Fruit fly (Drosophila melanogaster) whole organism, embryonic: ENCODE data around the gene ETHR.
A peak's percentile ranks its signal among the peaks of the same experiment; 100 is the strongest.

Source experiments
- Atf6 ChIP-seq: fragments of 200-800 bp; sonication (Bioruptor generic); IDR thresholded peaks from 2 replicates; pipeline ENCODE4 v1.3.6; 2022; ENCODE audit warnings: missing biosample characterization, missing genetic modification characterization
- B-H2 ChIP-seq: fragments of 200-800 bp; sonication (Bioruptor generic); optimal IDR thresholded peaks from 2 replicates; lab custom pipeline; 2018; ENCODE audit warnings: missing biosample characterization, mild to moderate bottlenecking, missing genetic modification characterization
- CG11093 ChIP-seq: fragments of 200-800 bp; sonication (Bioruptor generic); IDR thresholded peaks from 3 replicates; pipeline ENCODE4 v1.3.6; 2022; ENCODE audit warnings: missing biosample characterization, missing genetic modification characterization
- CG12744 ChIP-seq: fragments of 200-800 bp; sonication (Bioruptor generic); optimal IDR thresholded peaks from 2 replicates; lab custom pipeline; 2016; ENCODE audit warnings: missing biosample characterization, missing genetic modification characterization
- CG13424 ChIP-seq: fragments of 200-800 bp; sonication (Bioruptor generic); optimal IDR thresholded peaks from 2 replicates; lab custom pipeline; 2019; ENCODE audit warnings: missing biosample characterization, mild to moderate bottlenecking, missing genetic modification characterization, moderate library complexity
- CG14710 ChIP-seq: fragments of 200-800 bp; sonication (Bioruptor generic); optimal IDR thresholded peaks from 3 replicates; lab custom pipeline; 2019; ENCODE audit warnings: missing biosample characterization, mild to moderate bottlenecking, missing genetic modification characterization, moderate library complexity
- CG32767 ChIP-seq: fragments of 200-800 bp; sonication (Bioruptor generic); IDR thresholded peaks from 2 replicates; pipeline ENCODE4 v1.3.6; 2022; ENCODE audit warnings: missing biosample characterization, missing genetic modification characterization
- CG7556 ChIP-seq: fragments of 200-800 bp; sonication (Bioruptor generic); optimal IDR thresholded peaks from 2 replicates; lab custom pipeline; 2017; ENCODE audit warnings: missing biosample characterization, mild to moderate bottlenecking, missing genetic modification characterization
- CG8359 ChIP-seq: fragments of 200-800 bp; sonication (Bioruptor generic); optimal IDR thresholded peaks from 2 replicates; lab custom pipeline; 2017; ENCODE audit warnings: missing biosample characterization, mild to moderate bottlenecking, missing genetic modification characterization, borderline replicate concordance
- CG9797 ChIP-seq: fragments of 200-800 bp; sonication (Bioruptor generic); optimal IDR thresholded peaks from 3 replicates; lab custom pipeline; 2018; ENCODE audit warnings: missing biosample characterization, mild to moderate bottlenecking, missing genetic modification characterization
- Camta ChIP-seq: fragments of 200-800 bp; sonication (Bioruptor generic); optimal IDR thresholded peaks from 2 replicates; lab custom pipeline; 2016; ENCODE audit warnings: missing biosample characterization, missing genetic modification characterization
- D19B ChIP-seq: fragments of 200-800 bp; sonication (Bioruptor generic); optimal IDR thresholded peaks from 2 replicates; lab custom pipeline; 2017; ENCODE audit warnings: missing biosample characterization, mild to moderate bottlenecking, missing genetic modification characterization
- Deaf1 ChIP-seq: fragments of 200-800 bp; optimal IDR thresholded peaks from 3 replicates; lab custom pipeline; 2019; ENCODE audit warnings: missing biosample characterization, mild to moderate bottlenecking, missing genetic modification characterization, moderate library complexity
- Dip2 ChIP-seq: fragments of 200-800 bp; sonication (Bioruptor generic); IDR thresholded peaks from 2 replicates; pipeline ENCODE4 v1.3.6; 2022; ENCODE audit warnings: missing biosample characterization, missing genetic modification characterization
- Dll ChIP-seq: fragments of 200-800 bp; sonication (Bioruptor generic); IDR thresholded peaks from 4 replicates; pipeline ENCODE4 v1.3.6; 2022; ENCODE audit warnings: missing biosample characterization, missing genetic modification characterization; ENCODE audit not compliant: partially characterized antibody
- HLH4C ChIP-seq: fragments of 200-800 bp; sonication (Bioruptor generic); IDR thresholded peaks from 3 replicates; pipeline ENCODE4 v1.3.6; 2022; ENCODE audit warnings: missing biosample characterization, missing genetic modification characterization; ENCODE audit not compliant: partially characterized antibody
- HmgZ ChIP-seq: fragments of 200-800 bp; sonication (Bioruptor generic); optimal IDR thresholded peaks from 2 replicates; lab custom pipeline; 2018; ENCODE audit warnings: missing biosample characterization, mild to moderate bottlenecking, missing genetic modification characterization
- Hr3 ChIP-seq: fragments of 200-800 bp; sonication (Bioruptor generic); optimal IDR thresholded peaks from 3 replicates; lab custom pipeline; 2016; ENCODE audit warnings: missing biosample characterization, missing genetic modification characterization
- Hr39 ChIP-seq: fragments of >200 bp; optimal IDR thresholded peaks from 2 replicates; lab custom pipeline; 2017
- Lpt ChIP-seq: fragments of >200 bp; optimal IDR thresholded peaks from 2 replicates; lab custom pipeline; 2018; ENCODE audit warnings: missing biosample characterization, missing genetic modification characterization
- Mes4 ChIP-seq: fragments of 200-800 bp; sonication (Bioruptor generic); optimal IDR thresholded peaks from 2 replicates; lab custom pipeline; 2016; ENCODE audit warnings: missing biosample characterization, missing genetic modification characterization
- NfI ChIP-seq: fragments of 200-800 bp; sonication (Bioruptor generic); optimal IDR thresholded peaks from 3 replicates; lab custom pipeline; 2018; ENCODE audit warnings: missing biosample characterization, mild to moderate bottlenecking, missing genetic modification characterization, moderate library complexity
- Opbp ChIP-seq: fragments of 200-800 bp; sonication (Bioruptor generic); IDR thresholded peaks from 3 replicates; pipeline ENCODE4 v1.3.6; 2022; ENCODE audit warnings: missing biosample characterization, missing genetic modification characterization; ENCODE audit not compliant: partially characterized antibody
- Stat92E ChIP-seq, 3 experiments: fragments of >200 bp in 2 of 3; fragments of 200-800 bp in 1 of 3; sonication (Bioruptor generic) in 1 of 3; optimal IDR thresholded peaks; 2 replicates each; lab custom pipeline; 2017 to 2019; ENCODE audit warnings: missing biosample characterization in 3 of 3, missing genetic modification characterization in 3 of 3, mild to moderate bottlenecking in 1 of 3, moderate library complexity in 1 of 3
- YL-1 ChIP-seq: fragments of 200-800 bp; sonication (Bioruptor generic); optimal IDR thresholded peaks from 3 replicates; lab custom pipeline; 2017; ENCODE audit warnings: missing biosample characterization, mild to moderate bottlenecking, missing genetic modification characterization
- al ChIP-seq: fragments of 200-800 bp; sonication (Bioruptor generic); IDR thresholded peaks from 2 replicates; pipeline ENCODE4 v1.3.6; 2022; ENCODE audit warnings: missing biosample characterization, missing genetic modification characterization
- bab2 ChIP-seq: fragments of 200-800 bp; sonication (Bioruptor generic); optimal IDR thresholded peaks from 2 replicates; lab custom pipeline; 2016; ENCODE audit warnings: missing biosample characterization, missing genetic modification characterization
- bsh ChIP-seq, 2 experiments: fragments of 200-800 bp; sonication (Bioruptor generic); optimal IDR thresholded peaks; 2 replicates each; lab custom pipeline; 2017 to 2018; ENCODE audit warnings: mild to moderate bottlenecking in 2 of 2, missing biosample characterization in 2 of 2, missing genetic modification characterization in 2 of 2, moderate library complexity in 1 of 2
- btn ChIP-seq: fragments of 200-800 bp; sonication (Bioruptor generic); optimal IDR thresholded peaks from 2 replicates; lab custom pipeline; 2016; ENCODE audit warnings: missing biosample characterization, missing genetic modification characterization
- chn ChIP-seq: fragments of 200-800 bp; sonication (Bioruptor generic); optimal IDR thresholded peaks from 2 replicates; lab custom pipeline; 2016; ENCODE audit warnings: missing biosample characterization, missing genetic modification characterization
- ci ChIP-seq: fragments of 200-800 bp; sonication (Bioruptor generic); IDR thresholded peaks from 3 replicates; pipeline ENCODE4 v1.3.6; 2022; ENCODE audit warnings: missing biosample characterization, missing genetic modification characterization
- dysf ChIP-seq: fragments of 200-800 bp; sonication (Bioruptor generic); IDR thresholded peaks from 3 replicates; pipeline ENCODE4 v1.3.6; 2022; ENCODE audit warnings: missing biosample characterization, missing genetic modification characterization
- esg ChIP-seq: fragments of 200-800 bp; sonication (Bioruptor generic); conservative IDR thresholded peaks from 2 replicates; pipeline ENCODE4 v1.3.6; 2022; ENCODE audit warnings: missing biosample characterization, missing genetic modification characterization
- grn ChIP-seq: fragments of 200-800 bp; sonication (Bioruptor generic); optimal IDR thresholded peaks from 3 replicates; lab custom pipeline; 2017; ENCODE audit warnings: missing biosample characterization, missing genetic modification characterization
- hkb ChIP-seq, 2 experiments: fragments of 200-800 bp in 1 of 2; fragments of >200 bp in 1 of 2; sonication (Bioruptor generic) in 1 of 2; IDR thresholded peaks in 1 of 2; optimal IDR thresholded peaks in 1 of 2; 2 replicates each; pipeline versions ENCODE4 v1.3.6 to Lab custom; 2017 to 2022; ENCODE audit warnings: missing biosample characterization in 1 of 2, missing genetic modification characterization in 1 of 2
- lab ChIP-seq: fragments of 200-800 bp; sonication (Bioruptor generic); optimal IDR thresholded peaks from 3 replicates; lab custom pipeline; 2017; ENCODE audit warnings: missing biosample characterization, missing genetic modification characterization, mild to moderate bottlenecking, moderate library complexity, missing genetic modification reagents
- maf-S ChIP-seq: fragments of 200-800 bp; sonication (Bioruptor generic); optimal IDR thresholded peaks from 2 replicates; lab custom pipeline; 2016; ENCODE audit warnings: missing biosample characterization, missing genetic modification characterization
- mld ChIP-seq: fragments of 200-800 bp; sonication (Bioruptor generic); IDR thresholded peaks from 3 replicates; pipeline ENCODE4 v1.3.6; 2022; ENCODE audit warnings: missing biosample characterization, missing genetic modification characterization; ENCODE audit not compliant: partially characterized antibody
- nom ChIP-seq: fragments of 200-800 bp; sonication (Bioruptor generic); optimal IDR thresholded peaks from 2 replicates; lab custom pipeline; 2017; ENCODE audit warnings: missing biosample characterization, missing genetic modification characterization, mild to moderate bottlenecking, moderate library complexity, missing genetic modification reagents
- peb ChIP-seq: fragments of 200-800 bp; sonication (Bioruptor generic); IDR thresholded peaks from 2 replicates; pipeline ENCODE4 v1.3.6; 2022; ENCODE audit warnings: missing biosample characterization, missing genetic modification characterization
- pros ChIP-seq: fragments of 200-800 bp; sonication (Bioruptor generic); optimal IDR thresholded peaks from 3 replicates; lab custom pipeline; 2019; ENCODE audit warnings: missing biosample characterization, mild to moderate bottlenecking, missing genetic modification characterization, moderate library complexity
- psq ChIP-seq: fragments of 200-800 bp; sonication (Bioruptor generic); optimal IDR thresholded peaks from 2 replicates; lab custom pipeline; 2017; ENCODE audit warnings: missing biosample characterization, missing genetic modification characterization
- sc ChIP-seq, 3 experiments: fragments of >200 bp in 2 of 3; fragments of 200-800 bp in 1 of 3; sonication (Bioruptor generic) in 1 of 3; optimal IDR thresholded peaks; 2 replicates in 2 of 3; 3 replicates in 1 of 3; lab custom pipeline; 2017; ENCODE audit warnings: mild to moderate bottlenecking in 1 of 3, missing biosample characterization in 1 of 3, missing genetic modification characterization in 1 of 3, missing genetic modification reagents in 1 of 3
- schlank ChIP-seq: fragments of 200-800 bp; sonication (Bioruptor generic); optimal IDR thresholded peaks from 2 replicates; lab custom pipeline; 2018; ENCODE audit warnings: missing biosample characterization, mild to moderate bottlenecking, missing genetic modification characterization
- scrt ChIP-seq: fragments of 200-800 bp; sonication (Bioruptor generic); optimal IDR thresholded peaks from 2 replicates; lab custom pipeline; 2018; ENCODE audit warnings: missing biosample characterization, mild to moderate bottlenecking, missing genetic modification characterization, moderate library complexity
- sug ChIP-seq: fragments of 200-800 bp; optimal IDR thresholded peaks from 2 replicates; lab custom pipeline; 2019; ENCODE audit warnings: missing biosample characterization, mild to moderate bottlenecking, missing genetic modification characterization, moderate library complexity
- vnd ChIP-seq: fragments of 200-800 bp; sonication (Bioruptor generic); IDR thresholded peaks from 3 replicates; pipeline ENCODE4 v1.3.6; 2022; ENCODE audit warnings: missing biosample characterization, missing genetic modification characterization; ENCODE audit not compliant: partially characterized antibody
- wek ChIP-seq: fragments of 200-800 bp; sonication (Bioruptor generic); optimal IDR thresholded peaks from 3 replicates; lab custom pipeline; 2018; ENCODE audit warnings: missing biosample characterization, mild to moderate bottlenecking, missing genetic modification characterization, moderate library complexity

Gene ETHR

DNA sequence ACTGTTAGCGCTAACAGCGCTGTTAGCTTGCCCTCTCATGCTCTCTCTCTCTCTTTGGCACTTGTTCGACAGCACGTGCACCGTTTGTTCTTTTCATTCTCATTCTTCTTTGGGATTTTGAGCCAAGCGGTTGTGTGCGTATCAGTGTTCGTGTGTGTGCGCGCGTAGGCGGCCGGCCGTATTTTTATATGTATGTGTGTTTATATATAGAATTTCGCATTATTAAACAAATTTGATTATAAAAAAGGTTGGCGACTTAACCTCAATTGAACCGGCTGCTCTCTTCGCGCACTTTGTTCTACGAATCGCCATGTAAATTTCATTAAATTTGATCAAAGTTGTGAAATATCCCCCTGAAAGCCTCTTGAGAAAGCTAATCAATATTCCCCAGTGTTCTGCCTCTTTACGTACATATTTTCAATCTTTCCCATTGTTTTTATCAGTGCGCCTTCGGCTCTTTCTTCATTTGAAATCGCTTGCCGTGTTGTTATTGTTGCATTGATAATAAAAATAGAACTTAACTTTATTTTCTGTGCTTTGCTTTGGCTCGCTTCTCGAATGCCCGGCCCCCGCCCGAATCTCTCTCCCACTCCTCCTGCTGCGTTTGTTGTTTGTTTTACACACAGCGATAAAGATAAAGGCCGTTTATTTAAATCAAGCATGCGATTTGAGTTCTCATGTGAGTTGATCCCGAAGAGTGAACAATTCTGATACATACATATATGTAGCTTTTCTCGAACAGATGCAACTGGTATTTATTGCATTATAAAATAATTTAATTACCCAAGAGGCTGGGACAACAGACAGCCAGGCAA, 47.5 kb upstream of the ETHR start (continued):
- TF ChIP-seq Lpt (GFP tag; lab: Kevin White, UChicago) (no peak), CG11093 (no peak), Dll (no peak), CG8359 (no peak), CG14710 (tag; lab: Kevin White, UChicago) (no peak), CG32767 (GFP tag; lab: Robert Waterston, UW) (no peak), CG9797 (GFP tag; lab: Kevin White, UChicago) (no peak), psq (no peak), mld (GFP tag; lab: Robert Waterston, UW) (no peak), hkb (optimal IDR thresholded peaks at IDR 0.05; lab: Kevin White, UChicago) (no peak), hkb (GFP tag; IDR thresholded peaks at IDR 0.05; lab: Robert Waterston, UW) (no peak), schlank (no peak), Opbp (no peak), CG7556 (GFP tag; lab: Kevin White, UChicago) (no peak), HmgZ (tag; lab: Kevin White, UChicago) (no peak), CG13424 (tag; lab: Kevin White, UChicago) (no peak), Hr3 (no peak), dysf (GFP tag; lab: Robert Waterston, UW) (no peak), Stat92E (GFP tag; optimal IDR thresholded peaks at IDR 0.05; lab: Kevin White, UChicago) (no peak), ci (GFP tag; lab: Robert Waterston, UW) (peak; percentile 38; the same call in 2 of the 3 replicates), wek (GFP tag; lab: Kevin White, UChicago) (no peak), HLH4C (GFP tag; lab: Robert Waterston, UW) (no peak), sc (optimal IDR thresholded peaks at IDR 0.05; lab: Kevin White, UChicago) (no peak), sc (GFP tag; optimal IDR thresholded peaks at IDR 0.05; lab: Kevin White, UChicago) (no peak), Deaf1 (tag; lab: Kevin White, UChicago) (peak; percentile 26), Mes4 (GFP tag; lab: Kevin White, UChicago) (no peak), pros (GFP tag; lab: Kevin White, UChicago) (no peak), CG12744 (GFP tag; lab: Kevin White, UChicago) (no peak), sug (tag; lab: Kevin White, UChicago) (peak; percentile 82), maf-S (no peak), grn (GFP tag; lab: Kevin White, UChicago) (peak; percentile 32), bsh (GFP tag; optimal IDR thresholded peaks at IDR 0.05; lab: Kevin White, UChicago) (no peak), nom (GFP tag; lab: Kevin White, UChicago) (peak; percentile 3), scrt (GFP tag; lab: Kevin White, UChicago) (peak; percentile 36), lab (GFP tag; lab: Kevin White, UChicago) (no peak), vnd (GFP tag; lab: Robert Waterston, UW) (no peak), peb (GFP tag; lab: Robert Waterston, UW) (no peak), Hr39 (lab: Kevin White, UChicago) (peak; percentile 87), Atf6 (GFP tag; lab: Robert Waterston, UW) (no peak), B-H2 (GFP tag; lab: Kevin White, UChicago) (no peak), chn (GFP tag; lab: Kevin White, UChicago) (no peak), bab2 (no peak), esg (GFP tag; lab: Robert Waterston, UW) (no peak), YL-1 (no peak), D19B (GFP tag; lab: Kevin White, UChicago) (no peak), NfI (no peak), btn (GFP tag; lab: Kevin White, UChicago) (no peak), Dip2 (GFP tag; lab: Robert Waterston, UW) (no peak), al (GFP tag; lab: Robert Waterston, UW) (no peak), Camta (GFP tag; lab: Kevin White, UChicago) (no peak)
